Worm (Caenorhabditis elegans) whole organism, young adult: ENCODE measurements around the gene Y54G2A.11.
"Not testable (repeated sequence)": the region's sequence is repeated elsewhere in the genome, so short reads cannot be mapped to it uniquely, and the experiment has no call there.

Experiments used
- B0035.1 ChIP-seq: sonication (generic microtip); optimal IDR thresholded peaks from 2 replicates; lab custom pipeline; 2016; ENCODE audit warnings: missing genetic modification characterization, mild to moderate bottlenecking, missing compliant biosample characterization, missing genotype, missing genetic modification reagents
- B0336.3 ChIP-seq: fragments of 200-800 bp; sonication (Bioruptor generic); IDR thresholded peaks from 2 replicates; pipeline ENCODE4 v1.3.6; 2022; ENCODE audit warnings: missing genetic modification characterization, missing compliant biosample characterization
- F10E7.11 ChIP-seq: sonication (generic microtip); optimal IDR thresholded peaks from 2 replicates; lab custom pipeline; 2017; ENCODE audit warnings: mild to moderate bottlenecking, missing genetic modification characterization, moderate library complexity, missing compliant biosample characterization
- F55B11.4 ChIP-seq: sonication (generic microtip); optimal IDR thresholded peaks from 2 replicates; lab custom pipeline; 2016; ENCODE audit warnings: missing compliant biosample characterization, missing genetic modification characterization, borderline replicate concordance; ENCODE audit not compliant: insufficient read depth
- K12H6.12 ChIP-seq: fragments of 200-800 bp; sonication (Bioruptor generic); optimal IDR thresholded peaks from 2 replicates; lab custom pipeline; 2018; ENCODE audit warnings: mild to moderate bottlenecking, missing genetic modification characterization, missing compliant biosample characterization
- Y56A3A.18 ChIP-seq: fragments of 200-800 bp; sonication (Bioruptor generic); IDR thresholded peaks from 2 replicates; pipeline ENCODE4 v1.3.6; 2022; ENCODE audit warnings: missing genetic modification reagents, missing genetic modification characterization, missing compliant biosample characterization
- Y95B8A.8 ChIP-seq: fragments of 200-800 bp; sonication (Bioruptor generic); IDR thresholded peaks from 2 replicates; pipeline ENCODE4 v1.3.6; 2022; ENCODE audit warnings: missing genetic modification reagents, missing genetic modification characterization, missing compliant biosample characterization
- bed-2 ChIP-seq: fragments of 200-800 bp; sonication (Bioruptor generic); IDR thresholded peaks from 2 replicates; pipeline ENCODE4 v1.3.6; 2022; ENCODE audit warnings: missing genetic modification reagents, missing genetic modification characterization, missing compliant biosample characterization
- ccch-3 ChIP-seq: fragments of 200-800 bp; sonication (Bioruptor generic); optimal IDR thresholded peaks from 2 replicates; lab custom pipeline; 2018; ENCODE audit warnings: mild to moderate bottlenecking, missing genetic modification characterization, missing compliant biosample characterization
- cebp-1 ChIP-seq, 2 experiments: fragments of 200-800 bp in 1 of 2; sonication (Bioruptor generic) in 1 of 2; sonication (generic microtip) in 1 of 2; IDR thresholded peaks in 1 of 2; optimal IDR thresholded peaks in 1 of 2; 2 replicates each; pipeline versions ENCODE4 v1.3.6 to Lab custom; 2017 to 2022; ENCODE audit warnings: missing compliant biosample characterization in 2 of 2, missing genetic modification characterization in 2 of 2, mild to moderate bottlenecking in 1 of 2, missing genetic modification reagents in 1 of 2, moderate library complexity in 1 of 2
- dox-1 ChIP-seq: fragments of 200-800 bp; sonication (Bioruptor generic); IDR thresholded peaks from 2 replicates; pipeline ENCODE4 v1.3.6; 2022; ENCODE audit warnings: missing genetic modification reagents, missing genetic modification characterization, missing compliant biosample characterization
- dpff-1 ChIP-seq: sonication (generic microtip); optimal IDR thresholded peaks from 2 replicates; lab custom pipeline; 2017; ENCODE audit warnings: mild to moderate bottlenecking, missing genetic modification characterization, missing compliant biosample characterization
- egrh-3 ChIP-seq: fragments of 200-800 bp; sonication (Bioruptor generic); IDR thresholded peaks from 2 replicates; pipeline ENCODE4 v1.3.6; 2022; ENCODE audit warnings: missing genetic modification reagents, missing genetic modification characterization, missing compliant biosample characterization
- ets-4 ChIP-seq: fragments of 200-800 bp; sonication (Bioruptor generic); optimal IDR thresholded peaks from 2 replicates; lab custom pipeline; 2018; ENCODE audit warnings: mild to moderate bottlenecking, missing genetic modification characterization, missing compliant biosample characterization
- hmg-1.2 ChIP-seq: fragments of 200-800 bp; sonication (Bioruptor generic); IDR thresholded peaks from 2 replicates; pipeline ENCODE4 v1.3.6; 2022; ENCODE audit warnings: missing genetic modification reagents, missing genetic modification characterization, missing compliant biosample characterization
- hrde-1 ChIP-seq: sonication (generic microtip); optimal IDR thresholded peaks from 2 replicates; lab custom pipeline; 2016; ENCODE audit warnings: missing genetic modification characterization, mild to moderate bottlenecking, missing compliant biosample characterization, moderate library complexity, missing genotype, missing genetic modification reagents, borderline replicate concordance
- let-607 ChIP-seq, 2 experiments: fragments of 200-800 bp in 1 of 2; sonication (Bioruptor generic) in 1 of 2; sonication (generic microtip) in 1 of 2; optimal IDR thresholded peaks; 2 replicates each; lab custom pipeline; 2016 to 2018; ENCODE audit warnings: mild to moderate bottlenecking in 2 of 2, missing compliant biosample characterization in 2 of 2, missing genetic modification characterization in 2 of 2, moderate library complexity in 2 of 2, missing genotype in 1 of 2
- mcd-1 ChIP-seq: fragments of 200-800 bp; sonication (Bioruptor generic); IDR thresholded peaks from 2 replicates; pipeline ENCODE4 v1.3.6; 2022; ENCODE audit warnings: missing genetic modification reagents, missing genetic modification characterization, missing compliant biosample characterization
- nfya-1 ChIP-seq: sonication (generic microtip); optimal IDR thresholded peaks from 2 replicates; lab custom pipeline; 2017; ENCODE audit warnings: antibody characterized with exemption, missing compliant biosample characterization, missing genetic modification characterization, borderline replicate concordance; ENCODE audit not compliant: insufficient read depth
- nfyb-1 ChIP-seq: fragments of 200-800 bp; sonication (Bioruptor generic); IDR thresholded peaks from 2 replicates; pipeline ENCODE4 v1.3.6; 2022; ENCODE audit warnings: missing genetic modification reagents, missing genetic modification characterization, missing compliant biosample characterization
- pbrm-1 ChIP-seq: fragments of 200-800 bp; sonication (Bioruptor generic); IDR thresholded peaks from 2 replicates; pipeline ENCODE4 v1.3.6; 2022; ENCODE audit warnings: missing genetic modification reagents, missing genetic modification characterization, missing compliant biosample characterization
- sea-2 ChIP-seq: fragments of 200-800 bp; sonication (Bioruptor generic); IDR thresholded peaks from 2 replicates; pipeline ENCODE4 v1.3.6; 2022; ENCODE audit warnings: missing genetic modification characterization, missing compliant biosample characterization
- snpc-1.1 ChIP-seq: sonication (generic microtip); optimal IDR thresholded peaks from 2 replicates; lab custom pipeline; 2017; ENCODE audit warnings: missing genetic modification characterization, mild to moderate bottlenecking, missing compliant biosample characterization, antibody characterized with exemption, moderate library complexity, missing genotype, missing genetic modification reagents; ENCODE audit not compliant: insufficient read depth
- somi-1 ChIP-seq: fragments of 200-800 bp; sonication (Bioruptor generic); optimal IDR thresholded peaks from 2 replicates; lab custom pipeline; 2018; ENCODE audit warnings: mild to moderate bottlenecking, missing genetic modification characterization, missing compliant biosample characterization
- unc-62 ChIP-seq: fragments of 150-350 bp; optimal IDR thresholded peaks from 2 replicates; lab custom pipeline; 2014; ENCODE audit warnings: missing biosample characterization, missing genetic modification reagents, missing genetic modification characterization
- xnd-1 ChIP-seq: sonication (generic microtip); optimal IDR thresholded peaks from 2 replicates; lab custom pipeline; 2016; ENCODE audit warnings: missing genotype, missing genetic modification reagents, missing genetic modification characterization, missing compliant biosample characterization
- zfh-2 ChIP-seq: fragments of 200-800 bp; sonication (Bioruptor generic); conservative IDR thresholded peaks from 2 replicates; pipeline ENCODE4 v1.3.6; 2022; ENCODE audit warnings: missing genetic modification reagents, missing genetic modification characterization, missing compliant biosample characterization
- ztf-18 ChIP-seq: sonication (generic microtip); optimal IDR thresholded peaks from 2 replicates; lab custom pipeline; 2016; ENCODE audit warnings: missing genotype, mild to moderate bottlenecking, missing genetic modification characterization, missing compliant biosample characterization
- ztf-22 ChIP-seq: fragments of 200-800 bp; sonication (Bioruptor generic); optimal IDR thresholded peaks from 2 replicates; lab custom pipeline; 2018; ENCODE audit warnings: mild to moderate bottlenecking, missing genetic modification characterization, moderate library complexity, missing compliant biosample characterization
- ztf-25 ChIP-seq: fragments of 200-800 bp; sonication (Bioruptor generic); IDR thresholded peaks from 2 replicates; pipeline ENCODE4 v1.3.6; 2022; ENCODE audit warnings: missing genetic modification reagents, missing genetic modification characterization, missing compliant biosample characterization
- ztf-6 ChIP-seq: fragments of 200-800 bp; sonication (Bioruptor generic); IDR thresholded peaks from 2 replicates; pipeline ENCODE4 v1.3.6; 2022; ENCODE audit warnings: missing genetic modification reagents, missing genetic modification characterization, missing compliant biosample characterization

Gene Y54G2A.11

ce11 chrIV:2782793-2783540 lies 11.4 kb upstream of the Y54G2A.11 start, which contains the start of gene Y54G2A.12 (continued):
- TF ChIP-seq snpc-1.1 (tag; lab: Kevin White, UChicago) = no peak
- no peak for TF ChIP-seq nfya-1 (tag; lab: Kevin White, UChicago)
- TF ChIP-seq B0336.3 = peak; percentile 76
- peak; percentile 97 for TF ChIP-seq xnd-1 (tag; lab: Kevin White, UChicago)
- TF ChIP-seq Y56A3A.18 (GFP tag; lab: Robert Waterston, UW) = no peak

DNA sequence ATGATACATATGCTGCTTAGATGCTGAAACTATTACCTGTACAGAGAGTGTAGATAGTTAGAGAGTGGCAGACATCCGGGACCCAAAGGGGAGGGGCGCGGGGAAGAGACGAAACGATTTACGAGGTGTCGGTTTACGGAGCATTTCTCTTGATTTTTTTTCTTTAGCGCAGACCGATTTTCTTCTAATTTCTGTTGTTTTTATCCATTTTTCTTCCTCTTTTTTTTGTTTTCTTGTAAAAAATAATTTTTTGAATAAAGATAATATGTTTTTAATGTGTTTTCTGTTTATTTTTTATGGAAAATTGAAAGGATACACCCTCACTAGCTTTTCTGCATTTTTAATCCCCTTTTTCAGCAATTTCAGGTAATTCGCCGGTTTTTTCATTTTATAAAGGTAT lies 6.2 kb upstream of the Y54G2A.11 start, which contains the start of gene Y54G2A.72:
Gene Y54G2A.72 (plus strand): TSS at position 301 of the 400 bp plus-strand sequence.
- TF ChIP-seq bed-2 (GFP tag; lab: Robert Waterston, UW); ccch-3; B0035.1 (tag; lab: Kevin White, UChicago): not testable (repeated sequence)

DNA sequence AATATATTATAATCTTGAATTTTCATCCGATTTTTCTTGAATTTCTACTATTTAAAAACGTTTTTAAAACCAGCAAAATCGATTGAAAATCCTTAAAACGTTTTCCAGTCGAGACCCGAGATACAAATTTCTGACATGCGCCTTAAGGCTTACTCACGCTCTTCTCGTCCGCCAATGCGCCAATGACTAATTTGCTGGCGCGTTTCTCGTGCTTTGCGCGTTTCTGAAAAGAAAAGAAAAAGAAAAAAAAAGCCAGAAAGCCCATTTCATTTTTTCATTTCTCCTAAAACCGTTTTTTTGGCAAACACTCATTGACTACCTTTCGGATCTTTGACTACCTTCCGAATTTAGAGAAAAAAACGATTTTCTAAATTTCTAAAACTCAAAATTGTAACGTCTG lies 5.1 kb upstream of the Y54G2A.11 start:
- TF ChIP-seq somi-1 (GFP tag; lab: Kevin White, UChicago) (no peak), Y95B8A.8 (GFP tag; lab: Robert Waterston, UW) (0 out of 2 replicates have a peak, but pooled peaks have one; percentile 27), hrde-1 (tag; lab: Kevin White, UChicago) (peak; percentile 6), xnd-1 (tag; lab: Kevin White, UChicago) (peak; percentile 6), ztf-18 (tag; lab: Kevin White, UChicago) (peak; percentile 84), let-607 (tag; optimal IDR thresholded peaks at IDR 0.05; lab: Kevin White, UChicago) (no peak)

DNA sequence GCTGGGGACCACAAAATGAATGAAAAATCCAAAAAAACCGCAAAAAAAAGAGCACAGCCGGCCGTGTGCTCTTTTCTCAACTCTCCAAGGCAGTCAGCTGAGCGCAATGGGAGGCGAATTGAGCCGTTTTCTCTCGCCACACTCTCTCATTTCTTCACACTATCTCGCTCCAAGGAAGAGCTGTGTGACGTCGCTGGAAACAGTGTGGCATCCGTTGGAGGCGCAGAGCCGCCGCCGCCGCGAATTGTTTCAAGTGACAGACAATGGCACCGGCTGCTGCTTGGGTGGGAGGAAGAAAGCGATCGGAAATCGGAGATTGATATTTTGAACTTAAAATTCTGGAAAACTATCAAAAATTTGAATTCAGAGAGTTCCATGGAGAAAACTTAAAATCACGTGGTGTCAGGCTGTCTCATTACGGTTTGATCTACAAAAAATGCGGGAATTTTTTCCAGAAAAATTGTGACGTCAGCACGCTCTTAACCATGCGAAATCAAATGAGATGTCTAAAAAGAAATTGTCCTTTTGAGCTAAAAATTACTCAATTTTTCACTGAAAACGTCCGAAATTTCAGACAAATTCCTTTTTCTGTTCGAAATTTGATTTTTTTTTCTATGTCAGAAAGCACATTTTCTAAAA lies 4.5 kb upstream of the Y54G2A.11 start:
- TF ChIP-seq ztf-22 (GFP tag; lab: Kevin White, UChicago) = no peak
- peak; percentile 26; the same call in 1 of the 2 replicates for TF ChIP-seq dox-1 (GFP tag; lab: Robert Waterston, UW)
- peak; percentile 44; the same call in 1 of the 2 replicates for TF ChIP-seq mcd-1 (GFP tag; lab: Robert Waterston, UW)
- TF ChIP-seq egrh-3 (GFP tag; lab: Robert Waterston, UW) = peak; percentile 51; the same call in 1 of the 2 replicates
- TF ChIP-seq F55B11.4 (tag; lab: Kevin White, UChicago) = no peak
- peak; percentile 39 for TF ChIP-seq K12H6.12 (tag; lab: Kevin White, UChicago)
- no peak for TF ChIP-seq ets-4 (GFP tag; lab: Kevin White, UChicago)
- TF ChIP-seq pbrm-1 (GFP tag; lab: Robert Waterston, UW) = 0 out of 2 replicates have a peak, but pooled peaks have one; percentile 38
- TF ChIP-seq ztf-6 = no peak
- TF ChIP-seq zfh-2 = peak; percentile 95
- peak; percentile 54; the same call in 1 of the 2 replicates for TF ChIP-seq nfyb-1 (GFP tag; lab: Robert Waterston, UW)
- peak; percentile 78 for TF ChIP-seq hmg-1.2
- no peak for TF ChIP-seq dpff-1 (tag; lab: Kevin White, UChicago)
- TF ChIP-seq cebp-1 (GFP tag; IDR thresholded peaks at IDR 0.05; lab: Robert Waterston, UW) = no peak
- TF ChIP-seq cebp-1 (tag; optimal IDR thresholded peaks at IDR 0.05; lab: Kevin White, UChicago) = peak; percentile 43
- no peak for TF ChIP-seq F10E7.11
- no peak for TF ChIP-seq sea-2 (GFP tag; lab: Robert Waterston, UW)
- no peak for TF ChIP-seq ztf-25 (GFP tag; lab: Robert Waterston, UW)
- TF ChIP-seq unc-62 (GFP tag; lab: Kevin White, UChicago) = no peak
